Fruit fly (Drosophila melanogaster): ENCODE measurements around the gene CG13607.

DNA sequence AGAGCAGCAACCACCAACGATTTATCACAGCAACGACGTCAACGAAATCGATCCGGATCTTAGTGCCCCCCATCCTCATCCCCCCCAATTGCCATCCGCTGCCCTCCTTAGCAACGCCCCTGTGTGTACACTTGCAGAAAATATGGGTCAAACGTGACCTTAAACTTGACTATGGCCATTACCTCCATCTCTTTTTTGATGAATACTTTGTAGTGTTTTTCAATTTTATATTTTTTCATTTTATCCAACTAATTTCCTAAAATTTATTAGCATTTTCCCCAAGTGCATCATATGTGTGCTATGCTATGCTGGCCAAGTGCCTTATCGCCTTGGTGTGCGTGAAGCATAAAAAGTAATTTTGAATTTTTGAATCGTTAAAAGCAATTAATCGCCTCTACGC, 26.8 kb upstream of the CG13607 start:
- no peak for TF ChIP-seq CTCF (optimal IDR thresholded peaks at IDR 0.05)
- no peak for TF ChIP-seq CG8478 (optimal IDR thresholded peaks at IDR 0.05)
